Worm (Caenorhabditis elegans): ENCODE results near the gene calf-1.

Gene calf-1

ce11 chrV:20504997-20505396 is 26.1 kb upstream of the calf-1 start, which contains the start of gene Y38H6C.4:
Gene Y38H6C.4 (minus strand): TSS chrV:20505097.
- TF ChIP-seq bed-3 (GFP tag; optimal IDR thresholded peaks at IDR 0.05) (no peak), cnd-1 (tag; optimal IDR thresholded peaks at IDR 0.05) (no peak), ham-2 (GFP tag; optimal IDR thresholded peaks at IDR 0.05) (no peak), nhr-76 (tag; optimal IDR thresholded peaks at IDR 0.05) (no peak), ceh-43 (GFP tag; optimal IDR thresholded peaks at IDR 0.05) (no peak), mab-5 (tag; optimal IDR thresholded peaks at IDR 0.05) (no peak), tbx-8 (GFP tag; optimal IDR thresholded peaks at IDR 0.05) (no peak), ces-1 (GFP tag; optimal IDR thresholded peaks at IDR 0.05) (no peak), nhr-2 (tag; optimal IDR thresholded peaks at IDR 0.05) (no peak), elt-3 (tag; optimal IDR thresholded peaks at IDR 0.05) (no peak), lsy-2 (tag; optimal IDR thresholded peaks at IDR 0.05) (no peak), ceh-39 (tag; optimal IDR thresholded peaks at IDR 0.05) (no peak), unc-62 (GFP tag; optimal IDR thresholded peaks at IDR 0.05) (no peak)

- no peak for TF ChIP-seq ceh-39 (tag; optimal IDR thresholded peaks at IDR 0.05)
- TF ChIP-seq blmp-1 (tag; optimal IDR thresholded peaks at IDR 0.05), result no peak
- TF ChIP-seq elt-3 (tag; optimal IDR thresholded peaks at IDR 0.05), result no peak
- TF ChIP-seq ham-2 (GFP tag; optimal IDR thresholded peaks at IDR 0.05), result no peak
- no peak for TF ChIP-seq M03D4.4 (tag; optimal IDR thresholded peaks at IDR 0.05)
- no peak for TF ChIP-seq flh-1 (GFP tag; optimal IDR thresholded peaks at IDR 0.05)
- no peak for TF ChIP-seq mab-5 (tag; optimal IDR thresholded peaks at IDR 0.05)
- no peak for TF ChIP-seq ceh-43 (GFP tag; optimal IDR thresholded peaks at IDR 0.05)
- TF ChIP-seq lin-13 (tag; optimal IDR thresholded peaks at IDR 0.05), result no peak
- TF ChIP-seq hlh-1 (tag; optimal IDR thresholded peaks at IDR 0.05), result no peak
- TF ChIP-seq nhr-76 (tag; optimal IDR thresholded peaks at IDR 0.05), result no peak
- TF ChIP-seq tbx-8 (GFP tag; optimal IDR thresholded peaks at IDR 0.05), result no peak
These were observed 21.5 kb upstream of the calf-1 start, which contains the start of gene dct-14 for ce11 chrV:20500405-20500804. Gene dct-14 (minus strand): TSS chrV:20500505.

ce11 chrV:20499642-20500041 is 20.8 kb upstream of the calf-1 start:
- TF ChIP-seq ceh-83 (GFP tag; optimal IDR thresholded peaks at IDR 0.05), result no peak
- TF ChIP-seq ham-2 (GFP tag; optimal IDR thresholded peaks at IDR 0.05), result no peak
- TF ChIP-seq nhr-237 (tag; optimal IDR thresholded peaks at IDR 0.05), result no peak
- no peak for TF ChIP-seq mep-1 (tag; optimal IDR thresholded peaks at IDR 0.05)
- no peak for TF ChIP-seq unc-120 (tag; optimal IDR thresholded peaks at IDR 0.05; ENCODE audit: poor library complexity, severe bottlenecking)
- no peak for TF ChIP-seq bed-3 (GFP tag; optimal IDR thresholded peaks at IDR 0.05)
- no peak for TF ChIP-seq zip-8 (tag; optimal IDR thresholded peaks at IDR 0.05)
- TF ChIP-seq flh-1 (GFP tag; optimal IDR thresholded peaks at IDR 0.05), result no peak

DNA sequence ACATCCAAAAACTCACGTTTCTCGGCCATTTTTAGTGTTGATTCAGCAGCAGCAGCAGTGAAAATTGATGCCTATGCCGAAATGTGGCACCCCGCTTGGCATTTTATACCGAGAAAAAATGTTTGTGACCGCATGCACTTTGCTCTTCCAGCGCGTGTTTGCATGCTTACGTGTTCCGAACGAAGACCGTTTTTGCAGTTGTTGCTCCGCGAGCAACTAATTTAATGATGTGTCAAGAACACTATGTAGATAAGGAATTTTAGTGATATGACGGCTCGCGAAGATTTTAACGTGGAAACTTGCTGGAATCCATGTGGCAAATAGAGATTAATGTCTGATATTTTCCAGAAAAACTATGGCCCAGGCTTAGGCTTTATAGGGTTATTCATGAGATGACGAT is 20.1 kb upstream of the calf-1 start, which contains the start of gene dct-16:
TSS of gene dct-16 (minus strand) at position 78 of the 400 bp plus-strand sequence.
- TF ChIP-seq drap-1 (GFP tag; optimal IDR thresholded peaks at IDR 0.05) (no peak), ham-2 (GFP tag; optimal IDR thresholded peaks at IDR 0.05) (no peak), ceh-43 (GFP tag; optimal IDR thresholded peaks at IDR 0.05) (no peak), bed-3 (GFP tag; optimal IDR thresholded peaks at IDR 0.05) (no peak), sem-2 (GFP tag; optimal IDR thresholded peaks at IDR 0.05) (no peak), sptf-1 (tag; optimal IDR thresholded peaks at IDR 0.05) (no peak), pha-4 (tag; optimal IDR thresholded peaks at IDR 0.05) (no peak), tbx-8 (GFP tag; optimal IDR thresholded peaks at IDR 0.05) (no peak), nhr-2 (tag; optimal IDR thresholded peaks at IDR 0.05) (no peak), nhr-28 (tag; optimal IDR thresholded peaks at IDR 0.05) (no peak), unc-120 (tag; optimal IDR thresholded peaks at IDR 0.05; ENCODE audit: poor library complexity, severe bottlenecking) (no peak), lin-13 (tag; optimal IDR thresholded peaks at IDR 0.05) (no peak), snpc-4 (tag; optimal IDR thresholded peaks at IDR 0.05) (no peak), lin-32 (GFP tag; optimal IDR thresholded peaks at IDR 0.05) (no peak), hlh-1 (tag; optimal IDR thresholded peaks at IDR 0.05) (no peak), flh-1 (GFP tag; optimal IDR thresholded peaks at IDR 0.05) (no peak), ztf-11 (tag; optimal IDR thresholded peaks at IDR 0.05) (no peak)

DNA sequence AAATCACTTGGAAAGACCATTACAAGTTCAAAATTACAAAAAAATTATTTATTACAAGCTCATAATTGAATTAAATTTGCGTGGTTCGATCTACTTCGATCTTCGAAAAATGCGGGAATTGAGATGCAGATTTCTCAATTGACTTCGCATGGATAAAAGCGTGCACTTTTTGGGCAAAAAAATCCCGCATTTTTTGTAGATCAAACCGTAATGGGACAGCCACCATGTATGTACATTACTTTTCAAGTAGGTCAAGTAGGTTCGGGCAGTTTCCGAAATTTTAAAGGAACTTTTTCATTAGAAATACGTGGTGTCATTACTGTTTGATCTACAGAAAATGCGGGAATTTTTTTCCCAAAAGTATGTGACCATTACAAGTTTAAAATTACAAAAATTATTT is 18.6 kb upstream of the calf-1 start:
- TF ChIP-seq blmp-1 (tag; optimal IDR thresholded peaks at IDR 0.05), result no peak
- TF ChIP-seq mls-2 (tag; optimal IDR thresholded peaks at IDR 0.05), result no peak
- TF ChIP-seq M03D4.4 (tag; optimal IDR thresholded peaks at IDR 0.05), result no peak
- no peak for TF ChIP-seq ztf-11 (tag; optimal IDR thresholded peaks at IDR 0.05)
- TF ChIP-seq unc-62 (GFP tag; optimal IDR thresholded peaks at IDR 0.05), result no peak
- TF ChIP-seq cnd-1 (tag; optimal IDR thresholded peaks at IDR 0.05), result no peak
- no peak for TF ChIP-seq mab-5 (tag; optimal IDR thresholded peaks at IDR 0.05)
- TF ChIP-seq elt-1 (tag; optimal IDR thresholded peaks at IDR 0.05; ENCODE audit: borderline replicate concordance, insufficient read depth), result no peak
- no peak for TF ChIP-seq tbx-8 (GFP tag; optimal IDR thresholded peaks at IDR 0.05)
- no peak for TF ChIP-seq snpc-4 (tag; optimal IDR thresholded peaks at IDR 0.05)
- no peak for TF ChIP-seq nhr-237 (tag; optimal IDR thresholded peaks at IDR 0.05)
- TF ChIP-seq nhr-76 (tag; optimal IDR thresholded peaks at IDR 0.05), result no peak
- TF ChIP-seq unc-120 (tag; optimal IDR thresholded peaks at IDR 0.05; ENCODE audit: poor library complexity, severe bottlenecking), result no peak
